Fruit fly (Drosophila melanogaster) whole organism, embryonic: ENCODE measurements around the gene Desat1.

Experiments
- CG10147 ChIP-seq: fragments of 200-800 bp; sonication (Bioruptor generic); optimal IDR thresholded peaks from 2 replicates; lab custom pipeline; 2019; ENCODE audit warnings: missing biosample characterization, mild to moderate bottlenecking, missing genetic modification characterization, moderate library complexity
- CG11085 ChIP-seq: fragments of 200-800 bp; sonication (Bioruptor generic); IDR thresholded peaks from 2 replicates; pipeline ENCODE4 v1.3.6; 2022; ENCODE audit warnings: missing biosample characterization, missing genetic modification characterization
- CG12236 ChIP-seq: fragments of 200-800 bp; sonication (Bioruptor generic); optimal IDR thresholded peaks from 2 replicates; lab custom pipeline; 2016; ENCODE audit warnings: missing biosample characterization, missing genetic modification characterization
- CG12391 ChIP-seq: fragments of 200-800 bp; sonication (Bioruptor generic); optimal IDR thresholded peaks from 3 replicates; lab custom pipeline; 2018; ENCODE audit warnings: missing biosample characterization, mild to moderate bottlenecking, missing genetic modification characterization, moderate library complexity
- CG14965 ChIP-seq: fragments of 200-800 bp; sonication (Bioruptor generic); optimal IDR thresholded peaks from 2 replicates; lab custom pipeline; 2016; ENCODE audit warnings: missing biosample characterization, missing genetic modification characterization, borderline replicate concordance
- CG15269 ChIP-seq: fragments of 200-800 bp; sonication (Bioruptor generic); optimal IDR thresholded peaks from 2 replicates; lab custom pipeline; 2018; ENCODE audit warnings: missing biosample characterization, mild to moderate bottlenecking, missing genetic modification characterization, moderate library complexity
- CG15514 ChIP-seq: fragments of 200-800 bp; sonication (Bioruptor generic); optimal IDR thresholded peaks from 3 replicates; lab custom pipeline; 2017; ENCODE audit warnings: missing biosample characterization, missing genetic modification characterization, mild to moderate bottlenecking, moderate library complexity, missing genetic modification reagents
- CG17361 ChIP-seq: fragments of 200-800 bp; sonication (Bioruptor generic); IDR thresholded peaks from 3 replicates; pipeline ENCODE4 v1.3.6; 2022; ENCODE audit warnings: missing biosample characterization, missing genetic modification characterization
- CG3726 ChIP-seq: fragments of 200-800 bp; sonication (Bioruptor generic); IDR thresholded peaks from 3 replicates; pipeline ENCODE4, ENCODE4 v1.3.6; 2022; ENCODE audit warnings: missing biosample characterization, missing genetic modification characterization
- CG3838 ChIP-seq: fragments of 200-800 bp; sonication (Bioruptor generic); optimal IDR thresholded peaks from 3 replicates; lab custom pipeline; 2016; ENCODE audit warnings: missing biosample characterization, missing genetic modification characterization
- CG4328 ChIP-seq: fragments of 200-800 bp; sonication (Bioruptor generic); optimal IDR thresholded peaks from 3 replicates; lab custom pipeline; 2017; ENCODE audit warnings: missing biosample characterization, missing genetic modification reagents, missing genetic modification characterization
- CG43689 ChIP-seq: fragments of 200-800 bp; sonication (Bioruptor generic); IDR thresholded peaks from 2 replicates; pipeline ENCODE4 v1.3.6; 2022; ENCODE audit warnings: missing biosample characterization, missing genetic modification characterization
- CG5245 ChIP-seq: fragments of 200-800 bp; sonication (Bioruptor generic); optimal IDR thresholded peaks from 3 replicates; lab custom pipeline; 2016; ENCODE audit warnings: missing biosample characterization, missing genetic modification characterization
- CG6654 ChIP-seq: fragments of 200-800 bp; sonication (Bioruptor generic); optimal IDR thresholded peaks from 2 replicates; lab custom pipeline; 2017; ENCODE audit warnings: missing biosample characterization, mild to moderate bottlenecking, missing genetic modification characterization
- CG6854 ChIP-seq: fragments of 200-800 bp; sonication (Bioruptor generic); optimal IDR thresholded peaks from 3 replicates; lab custom pipeline; 2017; ENCODE audit warnings: missing biosample characterization, mild to moderate bottlenecking, missing genetic modification characterization
- CG7556 ChIP-seq: fragments of 200-800 bp; sonication (Bioruptor generic); optimal IDR thresholded peaks from 2 replicates; lab custom pipeline; 2017; ENCODE audit warnings: missing biosample characterization, mild to moderate bottlenecking, missing genetic modification characterization
- CG7745 ChIP-seq: fragments of 200-800 bp; sonication (Bioruptor generic); optimal IDR thresholded peaks from 2 replicates; lab custom pipeline; 2018; ENCODE audit warnings: missing biosample characterization, mild to moderate bottlenecking, missing genetic modification characterization, moderate library complexity
- CG8478 ChIP-seq: fragments of >200 bp; optimal IDR thresholded peaks from 2 replicates; lab custom pipeline; 2018
- CG9215 ChIP-seq: fragments of 200-800 bp; sonication (Bioruptor generic); IDR thresholded peaks from 2 replicates; pipeline ENCODE4 v1.3.6; 2022; ENCODE audit warnings: missing biosample characterization, missing genetic modification characterization
- CG9932 ChIP-seq: fragments of 200-800 bp; sonication (Bioruptor generic); IDR thresholded peaks from 2 replicates; pipeline ENCODE4 v1.3.6; 2022; ENCODE audit warnings: missing biosample characterization, missing genetic modification characterization
- CTCF ChIP-seq: fragments of 200-800 bp; sonication (Bioruptor generic); optimal IDR thresholded peaks from 2 replicates; lab custom pipeline; 2017; ENCODE audit warnings: missing biosample characterization, mild to moderate bottlenecking, missing genetic modification characterization, moderate library complexity
- Camta ChIP-seq: fragments of 200-800 bp; sonication (Bioruptor generic); optimal IDR thresholded peaks from 2 replicates; lab custom pipeline; 2016; ENCODE audit warnings: missing biosample characterization, missing genetic modification characterization
- D19A ChIP-seq: fragments of 200-800 bp; optimal IDR thresholded peaks from 3 replicates; lab custom pipeline; 2019; ENCODE audit warnings: missing biosample characterization, mild to moderate bottlenecking, missing genetic modification characterization, moderate library complexity
- Dref ChIP-seq: fragments of 200-800 bp; sonication (Bioruptor generic); IDR thresholded peaks from 2 replicates; pipeline ENCODE4 v1.3.6; 2022; ENCODE audit warnings: missing biosample characterization, missing genetic modification characterization
- H2.0 ChIP-seq: fragments of 200-800 bp; sonication (Bioruptor generic); IDR thresholded peaks from 2 replicates; pipeline ENCODE4 v1.3.6; 2022; ENCODE audit warnings: missing biosample characterization, missing genetic modification characterization
- HHEX ChIP-seq: fragments of 200-800 bp; sonication (Bioruptor generic); optimal IDR thresholded peaks from 3 replicates; lab custom pipeline; 2017; ENCODE audit warnings: missing biosample characterization, mild to moderate bottlenecking, missing genetic modification characterization, missing genetic modification reagents
- Hey ChIP-seq: fragments of 200-800 bp; sonication (Bioruptor generic); optimal IDR thresholded peaks from 3 replicates; lab custom pipeline; 2018; ENCODE audit warnings: missing biosample characterization, mild to moderate bottlenecking, missing genetic modification characterization
- HmgD ChIP-seq: fragments of 200-800 bp; sonication (Bioruptor generic); optimal IDR thresholded peaks from 3 replicates; lab custom pipeline; 2016; ENCODE audit warnings: missing biosample characterization, missing genetic modification characterization
- Mes4 ChIP-seq: fragments of 200-800 bp; sonication (Bioruptor generic); optimal IDR thresholded peaks from 2 replicates; lab custom pipeline; 2016; ENCODE audit warnings: missing biosample characterization, missing genetic modification characterization
- NC2α ChIP-seq: fragments of 200-800 bp; sonication (Bioruptor generic); optimal IDR thresholded peaks from 2 replicates; lab custom pipeline; 2016; ENCODE audit warnings: missing biosample characterization, missing genetic modification characterization
- NC2β ChIP-seq: fragments of 200-800 bp; sonication (Bioruptor generic); optimal IDR thresholded peaks from 2 replicates; lab custom pipeline; 2016; ENCODE audit warnings: missing biosample characterization, missing genetic modification characterization
- Poxn ChIP-seq: fragments of 200-800 bp; sonication (Bioruptor generic); IDR thresholded peaks from 2 replicates; pipeline ENCODE4 v1.3.6; 2022; ENCODE audit warnings: missing biosample characterization, missing genetic modification characterization
- Sry-β ChIP-seq: fragments of 200-800 bp; sonication (Bioruptor generic); optimal IDR thresholded peaks from 2 replicates; lab custom pipeline; 2018; ENCODE audit warnings: missing biosample characterization, mild to moderate bottlenecking, missing genetic modification characterization, moderate library complexity
- Usf ChIP-seq: fragments of 200-800 bp; sonication (Bioruptor generic); optimal IDR thresholded peaks from 2 replicates; lab custom pipeline; 2017; ENCODE audit warnings: missing genotype, missing biosample characterization, missing genetic modification characterization
- Xbp1 ChIP-seq: fragments of 200-800 bp; sonication (Bioruptor generic); optimal IDR thresholded peaks from 3 replicates; lab custom pipeline; 2016; ENCODE audit warnings: missing biosample characterization, mild to moderate bottlenecking, missing genetic modification characterization
- ase ChIP-seq: fragments of 200-800 bp; sonication (Bioruptor generic); IDR thresholded peaks from 3 replicates; pipeline ENCODE4 v1.3.6; 2022; ENCODE audit warnings: missing biosample characterization, missing genetic modification characterization
- corto ChIP-seq: fragments of 200-800 bp; sonication (Bioruptor generic); optimal IDR thresholded peaks from 2 replicates; lab custom pipeline; 2016; ENCODE audit warnings: missing biosample characterization, mild to moderate bottlenecking, missing genetic modification characterization, moderate library complexity
- cwo ChIP-seq: fragments of 200-800 bp; sonication (Bioruptor generic); optimal IDR thresholded peaks from 3 replicates; lab custom pipeline; 2017; ENCODE audit warnings: missing biosample characterization, missing genetic modification characterization, mild to moderate bottlenecking, moderate library complexity, missing genetic modification reagents
- dati ChIP-seq: fragments of 200-800 bp; sonication (Bioruptor generic); IDR thresholded peaks from 2 replicates; pipeline ENCODE4 v1.3.6; 2022; ENCODE audit warnings: missing biosample characterization, missing genetic modification characterization
- dimm ChIP-seq: fragments of 200-800 bp; sonication (Bioruptor generic); IDR thresholded peaks from 2 replicates; pipeline ENCODE4 v1.3.6; 2022; ENCODE audit warnings: missing biosample characterization, missing genetic modification characterization
- esg ChIP-seq: fragments of 200-800 bp; sonication (Bioruptor generic); conservative IDR thresholded peaks from 2 replicates; pipeline ENCODE4 v1.3.6; 2022; ENCODE audit warnings: missing biosample characterization, missing genetic modification characterization
- gt ChIP-seq: fragments of 200-800 bp; sonication (Bioruptor generic); IDR thresholded peaks from 2 replicates; pipeline ENCODE4 v1.3.6; 2022; ENCODE audit warnings: missing biosample characterization, missing genetic modification characterization
- ham ChIP-seq: fragments of 200-800 bp; sonication (Bioruptor generic); IDR thresholded peaks from 2 replicates; pipeline ENCODE4 v1.3.6; 2022; ENCODE audit warnings: missing biosample characterization, missing genetic modification characterization
- lab ChIP-seq: fragments of 200-800 bp; sonication (Bioruptor generic); optimal IDR thresholded peaks from 3 replicates; lab custom pipeline; 2017; ENCODE audit warnings: missing biosample characterization, missing genetic modification characterization, mild to moderate bottlenecking, moderate library complexity, missing genetic modification reagents
- nau ChIP-seq: fragments of 200-800 bp; sonication (Bioruptor generic); optimal IDR thresholded peaks from 3 replicates; lab custom pipeline; 2017; ENCODE audit warnings: missing biosample characterization, mild to moderate bottlenecking, missing genetic modification characterization, missing genetic modification reagents
- oc ChIP-seq: fragments of 200-800 bp; sonication (Bioruptor generic); optimal IDR thresholded peaks from 2 replicates; lab custom pipeline; 2018; ENCODE audit warnings: missing biosample characterization, mild to moderate bottlenecking, missing genetic modification characterization, moderate library complexity
- odd ChIP-seq: fragments of 200-800 bp; sonication (Bioruptor generic); optimal IDR thresholded peaks from 2 replicates; lab custom pipeline; 2017; ENCODE audit warnings: missing biosample characterization, mild to moderate bottlenecking, missing genetic modification characterization
- pan ChIP-seq, 4 experiments: fragments of >200 bp in 3 of 4; fragments of 200-800 bp in 1 of 4; sonication (Bioruptor generic) in 1 of 4; optimal IDR thresholded peaks in 3 of 4; IDR thresholded peaks in 1 of 4; 2 replicates each; pipeline versions ENCODE4 v1.3.6 to Lab custom; 2017 to 2022; ENCODE audit warnings: missing biosample characterization in 2 of 4, missing genetic modification characterization in 2 of 4, mixed read lengths in 1 of 4
- sisA ChIP-seq: fragments of 200-800 bp; sonication (Bioruptor generic); IDR thresholded peaks from 2 replicates; pipeline ENCODE4 v1.3.6; 2022; ENCODE audit warnings: missing biosample characterization, missing genetic modification characterization
- vnd ChIP-seq: fragments of 200-800 bp; sonication (Bioruptor generic); IDR thresholded peaks from 3 replicates; pipeline ENCODE4 v1.3.6; 2022; ENCODE audit warnings: missing biosample characterization, missing genetic modification characterization; ENCODE audit not compliant: partially characterized antibody
- wek ChIP-seq: fragments of 200-800 bp; sonication (Bioruptor generic); optimal IDR thresholded peaks from 3 replicates; lab custom pipeline; 2018; ENCODE audit warnings: missing biosample characterization, mild to moderate bottlenecking, missing genetic modification characterization, moderate library complexity

Gene Desat1

DNA sequence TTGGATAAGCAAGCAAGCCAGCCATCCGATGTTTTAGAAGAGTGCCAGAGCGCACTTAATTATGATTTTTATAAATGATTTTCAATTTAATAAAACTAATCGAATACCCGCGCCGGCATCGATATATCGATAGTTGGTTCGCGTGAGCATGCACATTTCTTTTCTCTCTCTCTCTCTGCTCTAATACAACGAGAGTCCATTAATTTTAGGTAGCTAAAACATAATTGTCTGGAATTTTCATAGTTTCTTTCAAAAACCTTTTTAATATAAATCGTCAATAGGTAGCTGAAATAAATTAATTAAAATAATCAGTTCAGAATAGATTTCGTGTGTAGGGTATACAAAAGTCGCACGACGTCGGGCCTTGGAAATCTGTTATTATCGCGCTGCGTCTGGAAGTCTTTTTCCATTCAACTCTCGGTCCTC lies 9.5 kb downstream of the Desat1 start, which contains the start of gene CG18549 (continued):
- TF ChIP-seq HHEX (GFP tag; lab: Kevin White, UChicago), result peak; percentile 100
- peak; percentile 99 for TF ChIP-seq NC2α (GFP tag; lab: Kevin White, UChicago)
- peak; percentile 99 for TF ChIP-seq dati (GFP tag; lab: Robert Waterston, UW)
- TF ChIP-seq CG9932 (GFP tag; lab: Robert Waterston, UW), result peak; percentile 99
- TF ChIP-seq CG3838 (GFP tag; lab: Kevin White, UChicago), result peak; percentile 99
- TF ChIP-seq odd (GFP tag; lab: Kevin White, UChicago), result peak; percentile 100
- TF ChIP-seq CG17361 (GFP tag; lab: Robert Waterston, UW), result peak; percentile 100
- peak; percentile 99 for TF ChIP-seq dimm (GFP tag; lab: Robert Waterston, UW)
- no peak for TF ChIP-seq CG8478
- peak; percentile 98 for TF ChIP-seq wek (GFP tag; lab: Kevin White, UChicago)
- TF ChIP-seq H2.0 (GFP tag; lab: Robert Waterston, UW), result peak; percentile 100
- TF ChIP-seq CTCF (GFP tag; lab: Kevin White, UChicago), result peak; percentile 81
- TF ChIP-seq Usf (GFP tag; lab: Kevin White, UChicago), result peak; percentile 98
- TF ChIP-seq D19A, result peak; percentile 100
- peak; percentile 99 for TF ChIP-seq Mes4
- peak; percentile 100 for TF ChIP-seq Camta
- peak; percentile 99 for TF ChIP-seq CG9215 (GFP tag; lab: Robert Waterston, UW)
- TF ChIP-seq CG14965 (GFP tag; lab: Kevin White, UChicago), result peak; percentile 92
- peak; percentile 100 for TF ChIP-seq CG15269 (tag; lab: Kevin White, UChicago)
- peak; percentile 100 for TF ChIP-seq CG5245
- TF ChIP-seq gt, result peak; percentile 99
- TF ChIP-seq esg (GFP tag; lab: Robert Waterston, UW), result peak; percentile 100
- TF ChIP-seq ham, result peak; percentile 98
- peak; percentile 99 for TF ChIP-seq cwo
- peak; percentile 99 for TF ChIP-seq CG4328 (GFP tag; lab: Kevin White, UChicago)
- peak; percentile 99 for TF ChIP-seq NC2β (GFP tag; lab: Kevin White, UChicago)
- peak; percentile 100 for TF ChIP-seq CG3726 (GFP tag; lab: Robert Waterston, UW)
- TF ChIP-seq CG12391 (tag; lab: Kevin White, UChicago), result peak; percentile 100
- peak; percentile 65 for TF ChIP-seq vnd
- peak; percentile 100 for TF ChIP-seq sisA (GFP tag; lab: Robert Waterston, UW)
- peak; percentile 82 for TF ChIP-seq Dref (GFP tag; lab: Robert Waterston, UW)
- TF ChIP-seq CG43689 (GFP tag; lab: Robert Waterston, UW), result peak; percentile 99
- TF ChIP-seq lab (GFP tag; lab: Kevin White, UChicago), result peak; percentile 100
- TF ChIP-seq HmgD (GFP tag; lab: Kevin White, UChicago), result peak; percentile 98
- TF ChIP-seq CG6854 (GFP tag; lab: Kevin White, UChicago), result peak; percentile 100
- peak; percentile 100 for TF ChIP-seq corto (GFP tag; lab: Kevin White, UChicago)
- peak; percentile 99 for TF ChIP-seq CG12236 (GFP tag; lab: Kevin White, UChicago)
- TF ChIP-seq CG10147 (GFP tag; lab: Kevin White, UChicago), result peak; percentile 100
- peak; percentile 100 for TF ChIP-seq CG7556 (GFP tag; lab: Kevin White, UChicago)
- TF ChIP-seq CG7745 (tag; lab: Kevin White, UChicago), result peak; percentile 98
- TF ChIP-seq CG11085 (GFP tag; lab: Robert Waterston, UW), result peak; percentile 99
- TF ChIP-seq Hey (tag; lab: Kevin White, UChicago), result peak; percentile 97
- TF ChIP-seq CG6654 (GFP tag; lab: Kevin White, UChicago), result peak; percentile 94
- TF ChIP-seq oc, result peak; percentile 100
- TF ChIP-seq CG15514 (GFP tag; lab: Kevin White, UChicago), result peak; percentile 96
- peak; percentile 100 for TF ChIP-seq Xbp1 (GFP tag; lab: Kevin White, UChicago)
- TF ChIP-seq pan (optimal IDR thresholded peaks at IDR 0.05; lab: Kevin White, UChicago), result no peak
- peak in 1 of 2 experiments; percentile 100 for TF ChIP-seq pan (GFP tag; optimal IDR thresholded peaks at IDR 0.05 in 1 of 2, IDR thresholded peaks at IDR 0.05 in 1 of 2)
- TF ChIP-seq Poxn (GFP tag; lab: Robert Waterston, UW), result peak; percentile 98
- TF ChIP-seq nau (GFP tag; lab: Kevin White, UChicago), result peak; percentile 100
- TF ChIP-seq Sry-β (GFP tag; lab: Kevin White, UChicago), result peak; percentile 83
- peak; percentile 100 for TF ChIP-seq ase
